Worm (Caenorhabditis elegans): ENCODE measurements around the gene C06E4.1.
"Not testable (repeated sequence)": the region's sequence is repeated elsewhere in the genome, so short reads cannot be mapped to it uniquely, and the experiment has no call there.

C06E4.1 gene

DNA sequence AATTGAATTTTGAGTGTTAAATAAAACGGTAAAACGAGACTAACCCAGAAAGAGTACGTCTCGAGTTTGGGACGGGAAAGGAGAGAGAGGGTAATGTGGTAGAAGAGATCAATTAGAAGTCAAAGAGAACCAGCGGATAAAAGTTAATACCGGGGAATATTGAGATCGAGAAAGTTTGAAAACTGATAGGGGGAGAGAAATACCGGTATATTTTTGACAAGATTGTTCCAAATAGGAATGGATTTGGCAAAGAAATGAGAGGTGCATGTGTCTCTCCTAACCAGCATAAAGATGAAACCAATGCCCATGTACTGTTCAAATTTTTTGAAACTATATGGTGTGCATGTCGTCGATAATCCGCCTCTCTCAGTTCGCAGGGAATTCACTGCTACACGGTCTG is 28.4 kb upstream of the C06E4.1 start, which contains the start of gene C06E4.5:
Gene C06E4.5, plus strand, starts transcription at position 301 of the 400 bp plus-strand sequence.
- not testable (repeated sequence) for TF ChIP-seq W03F9.2, dao-5, him-1 (tag; optimal IDR thresholded peaks at IDR 0.05)

DNA sequence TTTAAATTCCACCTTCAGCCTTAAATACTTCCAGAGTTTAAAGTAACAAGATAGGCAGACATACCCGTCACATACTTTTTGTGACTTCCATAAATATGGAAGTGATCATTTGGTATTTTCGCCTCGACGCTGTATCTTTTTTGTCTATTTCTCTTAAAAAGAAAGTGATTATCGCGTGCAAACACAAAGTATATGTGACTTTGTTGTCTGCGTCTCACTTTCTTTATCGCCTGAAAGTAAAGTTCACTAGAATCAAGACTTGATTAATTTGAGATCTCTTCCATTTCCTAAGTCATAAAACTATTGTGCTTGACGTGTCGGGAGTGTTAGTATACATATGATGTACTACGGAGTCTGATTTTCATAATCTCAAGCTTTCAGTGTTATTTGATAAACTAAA is 24.8 kb upstream of the C06E4.1 start, which contains the start of gene C06E4.6:
Gene C06E4.6, minus strand, starts transcription at position 51 of the 400 bp plus-strand sequence.
- TF ChIP-seq W03F9.2 (tag; optimal IDR thresholded peaks at IDR 0.05): no peak
- no peak for TF ChIP-seq dao-5 (tag; optimal IDR thresholded peaks at IDR 0.05)
- TF ChIP-seq him-1 (tag; optimal IDR thresholded peaks at IDR 0.05): no peak

DNA sequence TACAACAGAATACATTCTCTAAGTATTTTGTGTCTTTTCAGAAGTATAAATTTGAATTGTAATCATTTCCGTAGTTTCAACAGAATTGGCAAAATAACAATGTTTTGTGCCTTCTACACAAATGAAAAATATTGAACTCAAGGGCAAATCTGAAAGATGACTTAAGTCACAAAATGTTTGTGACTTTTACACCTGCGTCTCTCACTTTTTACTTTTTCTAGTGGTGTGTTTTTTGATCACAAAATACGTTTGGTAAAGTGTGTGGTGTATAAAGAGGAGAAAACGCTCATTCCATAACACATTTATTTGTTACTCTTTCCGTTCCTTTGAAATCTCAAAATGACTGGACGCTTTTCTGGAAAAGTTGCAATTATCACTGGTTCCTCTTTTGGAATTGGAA is 22.5 kb upstream of the C06E4.1 start, which contains the start of gene C06E4.3:
Gene C06E4.3, plus strand, starts transcription at position 289 of the 400 bp plus-strand sequence.
- TF ChIP-seq him-1 (tag; optimal IDR thresholded peaks at IDR 0.05): no peak
- no peak for TF ChIP-seq dao-5 (tag; optimal IDR thresholded peaks at IDR 0.05)
- TF ChIP-seq W03F9.2 (tag; optimal IDR thresholded peaks at IDR 0.05): no peak

DNA sequence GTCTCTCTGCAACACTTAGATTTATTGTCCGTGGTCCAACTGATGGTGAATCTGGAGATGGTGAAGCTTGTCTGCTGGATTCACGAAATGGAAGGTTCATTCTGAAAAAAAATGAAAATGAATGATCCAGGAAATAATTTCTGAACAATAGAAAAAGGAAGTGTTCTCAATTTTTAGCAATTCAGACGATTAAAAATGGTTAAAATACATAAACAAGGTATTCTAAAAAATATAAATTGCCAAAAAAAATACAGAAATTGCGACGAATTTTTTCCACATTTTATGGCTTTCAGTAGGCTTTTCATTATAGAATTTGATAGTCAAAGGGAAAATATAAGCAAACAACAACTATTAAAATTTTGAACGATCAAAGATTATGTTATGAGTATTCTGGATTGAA is 19.9 kb upstream of the C06E4.1 start, which contains the start of gene glb-2:
Gene glb-2, minus strand, starts transcription at position 101 of the 400 bp plus-strand sequence.
- TF ChIP-seq W03F9.2 (tag; optimal IDR thresholded peaks at IDR 0.05): no peak
- TF ChIP-seq dao-5 (tag; optimal IDR thresholded peaks at IDR 0.05): no peak
- no peak for TF ChIP-seq him-1 (tag; optimal IDR thresholded peaks at IDR 0.05)

DNA sequence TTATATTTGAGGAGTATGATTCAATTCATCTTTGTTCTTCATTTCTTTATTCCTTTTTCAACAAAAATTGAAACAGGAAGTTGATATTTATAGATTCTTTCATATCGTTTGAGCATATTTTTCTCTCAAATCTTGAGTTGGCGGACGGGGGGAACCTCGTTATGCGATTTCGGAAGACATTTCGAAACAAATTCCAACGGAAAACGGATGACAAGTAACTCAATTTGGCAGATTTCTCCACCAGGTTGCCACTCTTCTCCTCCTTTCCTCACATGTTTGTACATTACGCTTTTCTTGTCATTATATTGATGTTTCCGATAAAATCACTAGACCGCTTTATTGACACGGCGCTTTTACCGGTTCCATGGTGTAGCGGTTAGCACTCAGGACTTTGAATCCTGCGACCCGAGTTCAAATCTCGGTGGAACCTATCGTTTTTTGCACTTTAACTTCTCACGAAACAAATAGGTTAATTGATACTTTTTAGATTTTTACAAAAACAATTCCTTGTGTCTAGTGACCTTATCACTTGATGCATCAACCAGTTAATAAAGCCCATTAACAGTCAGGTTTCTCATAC is 8.0 kb upstream of the C06E4.1 start:
- TF ChIP-seq dao-5 (tag; optimal IDR thresholded peaks at IDR 0.05) (no peak), him-1 (tag; optimal IDR thresholded peaks at IDR 0.05) (no peak), W03F9.2 (tag; optimal IDR thresholded peaks at IDR 0.05) (no peak)

DNA sequence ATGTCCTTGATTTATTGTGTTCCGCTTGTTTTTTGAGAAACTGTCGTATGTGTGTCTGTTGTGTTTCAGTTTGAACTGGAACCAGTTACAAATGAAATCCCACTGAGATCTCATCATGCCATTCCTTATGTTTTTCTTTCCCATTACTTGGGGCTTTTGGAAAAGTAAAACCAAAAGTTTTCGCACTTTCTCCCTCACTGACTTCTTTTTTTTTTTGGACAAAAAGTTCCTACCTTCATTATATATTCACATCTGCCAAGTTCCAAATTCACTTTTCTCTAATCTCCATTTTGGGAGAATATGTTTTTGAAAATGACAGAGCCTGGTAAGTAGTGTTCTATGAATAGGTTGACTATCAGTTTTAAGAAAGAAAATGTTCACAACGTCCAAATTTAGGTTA is 6.4 kb upstream of the C06E4.1 start, which contains the start of gene C06E4.2:
Gene C06E4.2, plus strand, starts transcription at position 301 of the 400 bp plus-strand sequence.
- TF ChIP-seq him-1 (tag; optimal IDR thresholded peaks at IDR 0.05) (no peak), dao-5 (tag; optimal IDR thresholded peaks at IDR 0.05) (no peak), W03F9.2 (tag; optimal IDR thresholded peaks at IDR 0.05) (no peak)

DNA sequence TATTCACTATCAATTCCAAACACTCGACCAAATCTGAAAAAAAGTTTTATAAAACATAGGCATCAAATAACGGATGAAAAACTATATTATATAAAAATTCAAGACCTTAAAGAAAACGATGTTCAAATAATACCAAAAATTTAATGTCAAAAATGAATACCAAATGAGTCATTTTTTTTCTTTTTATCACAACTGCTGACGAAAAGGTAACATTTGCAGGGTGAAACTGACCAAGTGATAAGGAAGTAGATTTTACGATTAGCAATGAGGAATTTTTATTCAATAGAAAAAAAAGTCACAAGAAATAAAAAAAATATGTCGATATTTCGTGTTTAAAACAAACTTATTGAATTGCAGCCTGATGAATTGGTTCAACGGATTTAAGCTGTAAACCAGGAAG is 2.8 kb downstream of the C06E4.1 start, which contains the start of gene C06E4.8:
Gene C06E4.8, minus strand, starts transcription at position 37 of the 400 bp plus-strand sequence.
- no peak for TF ChIP-seq him-1 (tag; optimal IDR thresholded peaks at IDR 0.05)
- TF ChIP-seq W03F9.2 (tag; optimal IDR thresholded peaks at IDR 0.05): no peak
- TF ChIP-seq dao-5 (tag; optimal IDR thresholded peaks at IDR 0.05): no peak

DNA sequence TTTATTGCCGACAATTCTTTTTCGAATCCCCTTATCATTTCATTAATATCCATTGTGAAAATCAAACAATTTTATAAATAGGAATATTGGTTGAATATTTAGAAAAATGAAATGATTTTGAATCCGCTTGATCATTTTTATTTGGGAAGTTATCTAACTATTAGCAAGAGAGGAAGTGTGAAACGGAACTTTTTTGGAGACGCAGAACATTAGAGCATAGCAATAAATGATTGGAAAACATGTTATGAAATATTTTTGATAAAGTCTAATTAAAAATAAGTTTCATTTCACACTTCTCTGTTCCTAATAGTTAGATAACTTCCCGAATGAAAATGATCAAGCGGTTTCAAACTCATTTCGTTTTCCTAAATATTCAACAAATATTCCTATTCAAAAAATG is 4.4 kb downstream of the C06E4.1 start, which contains the start of gene F42C5.3:
Gene F42C5.3, minus strand, starts transcription at position 101 of the 400 bp plus-strand sequence.
- TF ChIP-seq him-1 (tag; optimal IDR thresholded peaks at IDR 0.05) (no peak), W03F9.2 (tag; optimal IDR thresholded peaks at IDR 0.05) (no peak), dao-5 (tag; optimal IDR thresholded peaks at IDR 0.05) (no peak)

DNA sequence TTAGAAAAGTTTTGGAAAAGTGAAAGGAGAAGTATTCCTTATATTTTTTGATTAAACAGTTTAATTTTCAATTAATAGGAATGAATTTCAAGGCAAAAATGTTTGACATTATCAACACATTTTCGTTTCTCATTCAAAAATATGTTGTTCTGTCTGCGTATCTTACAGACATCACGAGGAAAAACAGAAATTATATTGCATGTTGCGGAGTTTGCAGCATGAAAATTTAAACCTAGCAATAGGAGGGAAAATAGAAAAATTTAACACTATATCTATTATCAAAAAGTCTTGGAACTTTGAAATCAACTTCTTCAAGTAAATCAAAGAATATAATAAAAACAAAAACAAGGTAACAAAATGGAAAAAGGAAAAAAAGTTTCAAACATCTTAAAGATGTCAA is 8.0 kb downstream of the C06E4.1 start:
- TF ChIP-seq dao-5 (tag; optimal IDR thresholded peaks at IDR 0.05): no peak
- TF ChIP-seq W03F9.2 (tag; optimal IDR thresholded peaks at IDR 0.05): no peak
- no peak for TF ChIP-seq him-1 (tag; optimal IDR thresholded peaks at IDR 0.05)

DNA sequence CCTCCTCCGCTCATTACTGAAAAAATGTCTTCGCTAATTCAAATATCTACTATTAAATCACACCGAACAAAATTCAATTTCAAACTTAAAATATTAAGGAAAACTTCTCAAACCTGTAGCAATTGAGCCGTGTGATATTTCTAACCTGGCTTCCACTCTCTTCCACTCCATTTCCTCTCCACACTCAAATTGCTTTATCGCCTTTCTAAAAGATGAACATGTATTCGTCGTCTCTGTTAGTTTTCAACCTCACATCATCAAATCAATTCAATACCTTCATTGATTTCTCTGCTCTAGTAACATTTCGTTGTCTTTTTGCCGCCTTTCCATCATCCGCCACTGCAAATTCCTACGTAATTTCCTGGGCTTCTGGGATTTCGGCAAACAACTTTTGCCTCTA is 8.9 kb downstream of the C06E4.1 start, which contains the start of gene F42C5.4:
Gene F42C5.4, minus strand, starts transcription at position 171 of the 400 bp plus-strand sequence.
- TF ChIP-seq him-1 (tag; optimal IDR thresholded peaks at IDR 0.05) (no peak), dao-5 (tag; optimal IDR thresholded peaks at IDR 0.05) (no peak), W03F9.2 (tag; optimal IDR thresholded peaks at IDR 0.05) (no peak)

DNA sequence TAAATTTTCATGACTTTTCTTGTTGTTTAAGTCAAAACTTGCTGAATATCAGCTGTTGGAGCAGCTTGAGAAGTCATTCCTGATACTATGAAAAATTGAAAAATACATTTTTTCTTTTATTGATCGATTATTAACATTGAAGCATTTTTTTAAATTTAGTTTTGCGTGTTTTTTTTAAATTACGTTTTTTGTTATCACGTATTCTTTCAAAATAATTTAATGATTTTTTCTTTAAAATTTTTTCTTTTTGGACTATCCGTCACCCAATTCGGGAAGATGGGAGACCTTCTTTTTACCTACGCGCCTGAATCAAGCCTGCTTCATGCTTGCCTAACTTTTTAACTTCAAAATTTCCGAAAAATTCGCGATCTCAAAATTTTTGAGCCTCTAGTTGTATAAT is 11.1 kb downstream of the C06E4.1 start, which contains the start of gene F42C5.5:
Gene F42C5.5, minus strand, starts transcription at position 101 of the 400 bp plus-strand sequence.
- TF ChIP-seq W03F9.2 (tag; optimal IDR thresholded peaks at IDR 0.05) (no peak), him-1 (tag; optimal IDR thresholded peaks at IDR 0.05) (no peak), dao-5 (tag; optimal IDR thresholded peaks at IDR 0.05) (no peak)

DNA sequence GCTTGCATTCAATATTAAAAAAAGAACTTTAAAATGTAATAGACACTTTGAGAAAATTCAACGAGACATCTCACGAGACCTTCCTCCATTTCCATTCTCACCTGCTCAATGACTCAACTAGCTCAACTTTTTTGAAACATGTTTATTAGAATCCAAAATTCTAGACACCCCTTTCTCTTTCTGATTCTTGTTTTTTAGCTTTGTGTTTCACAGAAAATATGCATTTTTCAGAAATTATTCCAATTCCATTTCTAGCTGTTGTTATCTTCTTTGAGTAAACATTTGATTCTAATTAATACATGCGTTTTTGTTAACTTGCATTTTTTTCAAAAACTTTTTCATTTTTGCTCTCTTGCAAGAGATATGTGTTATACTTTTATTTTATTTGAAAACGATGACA is 18.4 kb downstream of the C06E4.1 start:
- TF ChIP-seq dao-5 (tag; optimal IDR thresholded peaks at IDR 0.05) (no peak), him-1 (tag; optimal IDR thresholded peaks at IDR 0.05) (no peak), W03F9.2 (tag; optimal IDR thresholded peaks at IDR 0.05) (no peak)

DNA sequence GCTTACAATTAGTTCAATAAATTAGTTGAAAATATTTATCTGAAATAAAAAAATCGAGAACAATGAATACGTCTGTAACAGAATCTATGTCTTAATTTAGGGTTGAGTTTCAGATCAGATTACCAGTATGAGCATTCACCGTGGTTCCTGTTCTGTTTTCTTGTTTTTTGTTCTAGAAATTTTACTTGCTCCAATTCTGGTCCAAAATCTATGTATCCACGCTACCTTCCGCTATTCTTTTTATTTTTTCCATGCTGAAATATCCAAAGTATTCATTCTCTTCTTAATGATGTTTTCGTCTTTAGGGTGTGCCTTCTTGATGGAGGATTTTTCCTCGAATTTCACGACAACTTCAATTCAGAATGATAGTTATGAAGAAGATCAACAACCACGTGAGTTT is 22.3 kb downstream of the C06E4.1 start, which contains the start of gene npr-27:
Gene npr-27, plus strand, starts transcription at position 301 of the 400 bp plus-strand sequence.
- TF ChIP-seq W03F9.2 (tag; optimal IDR thresholded peaks at IDR 0.05) (no peak), dao-5 (tag; optimal IDR thresholded peaks at IDR 0.05) (no peak), him-1 (tag; optimal IDR thresholded peaks at IDR 0.05) (no peak)

DNA sequence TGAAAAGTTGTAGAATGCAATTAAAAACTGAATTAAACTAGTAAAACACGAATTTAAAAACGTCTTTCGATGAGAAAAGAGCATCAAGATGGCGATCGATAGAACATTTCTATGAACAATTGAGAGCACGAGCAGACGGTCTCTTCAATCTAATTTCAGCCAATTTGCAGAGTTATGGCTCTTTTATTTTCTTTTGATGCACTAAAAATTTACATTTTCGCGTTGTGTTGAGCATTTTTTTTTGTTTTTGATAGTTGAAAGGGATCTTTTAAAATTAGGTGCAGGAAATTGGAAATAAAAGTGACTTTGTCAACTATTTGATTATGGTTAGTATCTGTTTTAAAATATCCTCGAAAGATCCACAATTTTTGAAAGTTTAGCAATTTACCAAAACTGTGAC is 25.9 kb downstream of the C06E4.1 start, which contains the start of gene F42C5.6:
Gene F42C5.6, minus strand, starts transcription at position 101 of the 400 bp plus-strand sequence.
- TF ChIP-seq him-1 (tag; optimal IDR thresholded peaks at IDR 0.05) (no peak), W03F9.2 (tag; optimal IDR thresholded peaks at IDR 0.05) (no peak), dao-5 (tag; optimal IDR thresholded peaks at IDR 0.05) (no peak)

Measured in whole organism, L4/young adult.